Worm (Caenorhabditis elegans) whole organism, L4/young adult: ENCODE measurements around the gene H12D21.11.

Experiments used
- W03F9.2 ChIP-seq: fragments of 150-350 bp; optimal IDR thresholded peaks from 2 replicates; lab custom pipeline; 2014; ENCODE audit warnings: missing biosample characterization, missing genetic modification characterization
- dao-5 ChIP-seq: sonication (generic microtip); optimal IDR thresholded peaks from 2 replicates; lab custom pipeline; 2016; ENCODE audit warnings: missing genotype, missing genetic modification characterization, moderate library complexity, missing compliant biosample characterization
- him-1 ChIP-seq: sonication (generic microtip); optimal IDR thresholded peaks from 2 replicates; lab custom pipeline; 2016; ENCODE audit warnings: missing genotype, missing genetic modification reagents, missing genetic modification characterization, missing compliant biosample characterization

The H12D21.11 gene

ce11 chrV:14907445-14907844 lies 8.3 kb upstream of the H12D21.11 start:
- no peak for TF ChIP-seq W03F9.2
- no peak for TF ChIP-seq him-1 (tag; lab: Kevin White, UChicago)
- TF ChIP-seq dao-5: no peak

ce11 chrV:14909331-14909835 lies 6.3 kb upstream of the H12D21.11 start, which contains the start of gene H12D21.9:
Gene H12D21.9, minus strand, starts transcription at chrV:14909478.
- TF ChIP-seq him-1 (tag; lab: Kevin White, UChicago) (no peak), dao-5 (no peak), W03F9.2 (no peak)

ce11 chrV:14910758-14911157 lies 4.9 kb upstream of the H12D21.11 start:
- TF ChIP-seq W03F9.2 (no peak), dao-5 (no peak), him-1 (tag; lab: Kevin White, UChicago) (no peak)

- TF ChIP-seq him-1 (tag; lab: Kevin White, UChicago) (no peak), dao-5 (no peak), W03F9.2 (no peak)
These were observed 5.8 kb downstream of the H12D21.11 start, which contains the start of gene zmp-4 for ce11 chrV:14921509-14921908. Gene zmp-4, minus strand, starts transcription at chrV:14921609.

ce11 chrV:14924104-14924503 lies 8.4 kb downstream of the H12D21.11 start, which contains the start of gene srg-54:
Gene srg-54, minus strand, starts transcription at chrV:14924204.
- TF ChIP-seq W03F9.2 (no peak), dao-5 (no peak), him-1 (tag; lab: Kevin White, UChicago) (no peak)

- no peak for TF ChIP-seq him-1 (tag; lab: Kevin White, UChicago)
- no peak for TF ChIP-seq W03F9.2
- TF ChIP-seq dao-5: no peak
These were observed 12.5 kb downstream of the H12D21.11 start, which contains the start of gene srg-55 for ce11 chrV:14928248-14928647. Gene srg-55, minus strand, starts transcription at chrV:14928348.

ce11 chrV:14930168-14930567 lies 14.5 kb downstream of the H12D21.11 start:
- TF ChIP-seq dao-5: no peak
- peak; percentile 69 for TF ChIP-seq him-1 (tag; lab: Kevin White, UChicago)
- TF ChIP-seq W03F9.2: no peak

- TF ChIP-seq him-1 (tag; lab: Kevin White, UChicago) (no peak), W03F9.2 (no peak), dao-5 (no peak)
These were observed 17.9 kb downstream of the H12D21.11 start for ce11 chrV:14933450-14934218.

ce11 chrV:14936587-14936986 lies 20.9 kb downstream of the H12D21.11 start, which contains the start of gene C30G7.2:
Gene C30G7.2, plus strand, starts transcription at chrV:14936887.
- no peak for TF ChIP-seq dao-5
- TF ChIP-seq W03F9.2: no peak
- TF ChIP-seq him-1 (tag; lab: Kevin White, UChicago): no peak

- TF ChIP-seq him-1 (tag; lab: Kevin White, UChicago): no peak
- TF ChIP-seq W03F9.2: no peak
- no peak for TF ChIP-seq dao-5
These were observed 27.2 kb downstream of the H12D21.11 start for ce11 chrV:14942898-14943297.

ce11 chrV:14943774-14944173 lies 28.1 kb downstream of the H12D21.11 start:
- TF ChIP-seq him-1 (tag; lab: Kevin White, UChicago): no peak
- no peak for TF ChIP-seq W03F9.2
- no peak for TF ChIP-seq dao-5

ce11 chrV:14945124-14945523 lies 29.4 kb downstream of the H12D21.11 start:
- TF ChIP-seq him-1 (tag; lab: Kevin White, UChicago) (no peak), W03F9.2 (no peak), dao-5 (no peak)

ce11 chrV:14945697-14946096 lies 30.0 kb downstream of the H12D21.11 start, which contains the start of gene C30G7.3:
Gene C30G7.3, minus strand, starts transcription at chrV:14945704.
- TF ChIP-seq W03F9.2 (no peak), him-1 (tag; lab: Kevin White, UChicago) (no peak), dao-5 (no peak)

- TF ChIP-seq W03F9.2 (no peak), dao-5 (no peak), him-1 (tag; lab: Kevin White, UChicago) (no peak)
These were observed 31.3 kb downstream of the H12D21.11 start, which contains the start of gene C30G7.4 for ce11 chrV:14947022-14947421. Gene C30G7.4, minus strand, starts transcription at chrV:14947122.

ce11 chrV:14948566-14948965 lies 32.9 kb downstream of the H12D21.11 start:
- TF ChIP-seq W03F9.2 (no peak), dao-5 (no peak), him-1 (tag; lab: Kevin White, UChicago) (no peak)
